Worm (Caenorhabditis elegans) whole organism, L4 larva: ENCODE measurements around the gene nhr-46.

ENCODE experiments used
- D1046.2 ChIP-seq: fragments of 200-800 bp; sonication (Bioruptor generic); IDR thresholded peaks from 2 replicates; pipeline ENCODE4 v1.3.6; 2022; ENCODE audit warnings: missing genetic modification characterization, missing compliant biosample characterization
- Y48G9A.11 ChIP-seq: fragments of 200-800 bp; sonication (Bioruptor generic); IDR thresholded peaks from 2 replicates; pipeline ENCODE4 v1.3.6; 2022; ENCODE audit warnings: missing genetic modification reagents, missing genetic modification characterization, missing compliant biosample characterization
- Y5F2A.4 ChIP-seq: fragments of 200-800 bp; sonication (Bioruptor generic); optimal IDR thresholded peaks from 2 replicates; lab custom pipeline; 2018; ENCODE audit warnings: mild to moderate bottlenecking, missing genetic modification characterization, missing compliant biosample characterization
- ZK337.2 ChIP-seq: fragments of 200-800 bp; sonication (Bioruptor generic); IDR thresholded peaks from 2 replicates; pipeline ENCODE4 v1.3.6; 2022; ENCODE audit warnings: missing genetic modification reagents, missing genetic modification characterization, missing compliant biosample characterization
- ZK546.5 ChIP-seq, 2 experiments: sonication (generic microtip); optimal IDR thresholded peaks; 2 replicates each; lab custom pipeline; 2017; ENCODE audit warnings: missing biosample characterization in 2 of 2, missing genetic modification characterization in 2 of 2
- aha-1 ChIP-seq: fragments of 150-350 bp; peaks from one replicate; lab custom pipeline; 2014; ENCODE audit warnings: missing biosample characterization, missing genetic modification characterization
- aly-2 ChIP-seq: sonication (generic microtip); optimal IDR thresholded peaks from 2 replicates; lab custom pipeline; 2018; ENCODE audit warnings: missing biosample characterization, missing genetic modification characterization
- ama-1 ChIP-seq: fragments of 150-350 bp; optimal IDR thresholded peaks from 2 replicates; lab custom pipeline; 2014; ENCODE audit warnings: inconsistent platforms, mixed read lengths
- ceh-32 ChIP-seq: sonication (generic microtip); optimal IDR thresholded peaks from 2 replicates; lab custom pipeline; 2016; ENCODE audit warnings: mild to moderate bottlenecking, missing genetic modification characterization, missing compliant biosample characterization; ENCODE audit not compliant: poor library complexity
- ctbp-1 ChIP-seq: fragments of 200-800 bp; sonication (Bioruptor generic); IDR thresholded peaks from 2 replicates; pipeline ENCODE4 v1.3.6; 2022; ENCODE audit warnings: missing genetic modification reagents, missing genetic modification characterization, missing compliant biosample characterization
- daf-12 ChIP-seq: fragments of 150-350 bp; optimal IDR thresholded peaks from 2 replicates; lab custom pipeline; 2014; ENCODE audit warnings: missing biosample characterization, missing genetic modification reagents, missing genetic modification characterization
- daf-16 ChIP-seq, 3 experiments: sonication (generic microtip); optimal IDR thresholded peaks; 2 replicates each; lab custom pipeline; 2016 to 2017; ENCODE audit warnings: missing genetic modification characterization in 3 of 3, missing genetic modification reagents in 3 of 3, mild to moderate bottlenecking in 2 of 3, missing compliant biosample characterization in 2 of 3, missing biosample characterization in 1 of 3, moderate library complexity in 1 of 3
- dmd-6 ChIP-seq: fragments of 200-800 bp; sonication (Bioruptor generic); IDR thresholded peaks from 2 replicates; pipeline ENCODE4 v1.3.6; 2022; ENCODE audit warnings: missing genetic modification reagents, missing genetic modification characterization, missing compliant biosample characterization
- dmd-8 ChIP-seq: fragments of 200-800 bp; sonication (Bioruptor generic); IDR thresholded peaks from 2 replicates; pipeline ENCODE4 v1.3.6; 2022; ENCODE audit warnings: missing genetic modification characterization, missing compliant biosample characterization
- dpl-1 ChIP-seq: fragments of 150-350 bp; optimal IDR thresholded peaks from 2 replicates; lab custom pipeline; 2014; ENCODE audit warnings: missing biosample characterization, missing genetic modification reagents, missing genetic modification characterization
- dve-1 ChIP-seq: sonication (generic microtip); optimal IDR thresholded peaks from 2 replicates; lab custom pipeline; 2017; ENCODE audit warnings: antibody characterized with exemption, mild to moderate bottlenecking, missing genetic modification characterization, missing compliant biosample characterization; ENCODE audit not compliant: insufficient read depth
- egl-27 ChIP-seq: sonication (generic microtip); optimal IDR thresholded peaks from 3 replicates; lab custom pipeline; 2017; ENCODE audit warnings: missing biosample characterization, missing genetic modification reagents, missing genetic modification characterization
- egl-43 ChIP-seq: fragments of 200-800 bp; sonication (Bioruptor generic); IDR thresholded peaks from 2 replicates; pipeline ENCODE4 v1.3.6; 2022; ENCODE audit warnings: missing genetic modification reagents, missing genetic modification characterization, missing compliant biosample characterization
- gei-8 ChIP-seq: fragments of 200-800 bp; sonication (Bioruptor generic); optimal IDR thresholded peaks from 2 replicates; lab custom pipeline; 2018; ENCODE audit warnings: mild to moderate bottlenecking, missing genetic modification characterization, missing compliant biosample characterization
- hlh-11 ChIP-seq: fragments of 200-800 bp; sonication (Bioruptor generic); optimal IDR thresholded peaks from 2 replicates; lab custom pipeline; 2018; ENCODE audit warnings: mild to moderate bottlenecking, missing genetic modification characterization, missing compliant biosample characterization
- hlh-30 ChIP-seq: sonication (generic microtip); optimal IDR thresholded peaks from 2 replicates; lab custom pipeline; 2017; ENCODE audit warnings: antibody characterized with exemption, mild to moderate bottlenecking, missing genetic modification characterization, missing compliant biosample characterization; ENCODE audit not compliant: insufficient read depth
- hmg-1.1 ChIP-seq: fragments of 200-800 bp; sonication (Bioruptor generic); IDR thresholded peaks from 2 replicates; pipeline ENCODE4 v1.3.6; 2022; ENCODE audit warnings: missing genetic modification reagents, missing genetic modification characterization, missing compliant biosample characterization
- jun-1 ChIP-seq: fragments of 150-350 bp; optimal IDR thresholded peaks from 2 replicates; lab custom pipeline; 2014; ENCODE audit warnings: missing biosample characterization, missing genetic modification reagents, missing genetic modification characterization
- lin-1 ChIP-seq: fragments of 200-800 bp; sonication (Bioruptor generic); IDR thresholded peaks from 2 replicates; pipeline ENCODE4 v1.3.6; 2022; ENCODE audit warnings: missing genetic modification reagents, missing genetic modification characterization, missing compliant biosample characterization
- madf-9 ChIP-seq: fragments of 200-800 bp; sonication (Bioruptor generic); conservative IDR thresholded peaks from 2 replicates; pipeline ENCODE4 v1.3.6; 2022; ENCODE audit warnings: missing genetic modification reagents, missing genetic modification characterization, missing compliant biosample characterization
- mdl-1 ChIP-seq, 2 experiments: fragments of 150-350 bp in 1 of 2; sonication (generic microtip) in 1 of 2; optimal IDR thresholded peaks; 2 replicates each; lab custom pipeline; 2014 to 2017; ENCODE audit warnings: missing biosample characterization in 2 of 2, missing genetic modification characterization in 2 of 2
- mdt-29 ChIP-seq: fragments of 200-800 bp; sonication (Bioruptor generic); IDR thresholded peaks from 2 replicates; pipeline ENCODE4 v1.3.6; 2022; ENCODE audit warnings: missing genetic modification reagents, missing genetic modification characterization, missing compliant biosample characterization
- mep-1 ChIP-seq: fragments of 150-350 bp; sonication (generic microtip); optimal IDR thresholded peaks from 3 replicates; lab custom pipeline; 2014; ENCODE audit warnings: missing biosample characterization, missing genetic modification characterization
- mxl-2 ChIP-seq: fragments of 200-800 bp; sonication (Bioruptor generic); conservative IDR thresholded peaks from 2 replicates; pipeline ENCODE4 v1.3.6; 2022; ENCODE audit warnings: missing genetic modification reagents, missing genetic modification characterization, missing compliant biosample characterization
- nhr-10 ChIP-seq: fragments of 150-350 bp; optimal IDR thresholded peaks from 2 replicates; lab custom pipeline; 2014; ENCODE audit warnings: missing biosample characterization, missing genetic modification characterization
- nhr-102 ChIP-seq: sonication (generic microtip); optimal IDR thresholded peaks from 2 replicates; lab custom pipeline; 2016; ENCODE audit warnings: mild to moderate bottlenecking, missing genetic modification characterization, moderate library complexity, missing compliant biosample characterization
- nhr-11 ChIP-seq: fragments of 150-350 bp; optimal IDR thresholded peaks from 2 replicates; lab custom pipeline; 2014; ENCODE audit warnings: missing biosample characterization, missing genetic modification characterization
- nhr-111 ChIP-seq: fragments of 200-800 bp; sonication (Bioruptor generic); optimal IDR thresholded peaks from 2 replicates; lab custom pipeline; 2018; ENCODE audit warnings: mild to moderate bottlenecking, missing genetic modification characterization, missing compliant biosample characterization
- nhr-28 ChIP-seq: fragments of 150-350 bp; optimal IDR thresholded peaks from 2 replicates; lab custom pipeline; 2014; ENCODE audit warnings: missing biosample characterization, missing genetic modification characterization
- nhr-41 ChIP-seq: fragments of 200-800 bp; sonication (Bioruptor generic); IDR thresholded peaks from 2 replicates; pipeline ENCODE4 v1.3.6; 2022; ENCODE audit warnings: missing genetic modification reagents, missing genetic modification characterization, missing compliant biosample characterization
- nhr-77 ChIP-seq: fragments of 150-350 bp; optimal IDR thresholded peaks from 2 replicates; lab custom pipeline; 2014; ENCODE audit warnings: missing biosample characterization, missing genetic modification characterization
- php-3 ChIP-seq: fragments of 200-800 bp; sonication (Bioruptor generic); IDR thresholded peaks from 2 replicates; pipeline ENCODE4 v1.3.6; 2022; ENCODE audit warnings: missing genetic modification reagents, missing genetic modification characterization, missing compliant biosample characterization
- pqm-1 ChIP-seq: sonication (generic microtip); optimal IDR thresholded peaks from 2 replicates; lab custom pipeline; 2017; ENCODE audit warnings: missing biosample characterization, missing genetic modification characterization
- sdz-12 ChIP-seq: fragments of 200-800 bp; sonication (Bioruptor generic); optimal IDR thresholded peaks from 2 replicates; lab custom pipeline; 2018; ENCODE audit warnings: mild to moderate bottlenecking, missing genetic modification characterization, missing compliant biosample characterization
- set-16 ChIP-seq: fragments of 200-800 bp; sonication (Bioruptor generic); IDR thresholded peaks from 2 replicates; pipeline ENCODE4 v1.3.6; 2022; ENCODE audit warnings: missing genetic modification reagents, missing genetic modification characterization, missing compliant biosample characterization
- spr-1 ChIP-seq: sonication (generic microtip); optimal IDR thresholded peaks from 2 replicates; lab custom pipeline; 2016; ENCODE audit warnings: mild to moderate bottlenecking, missing genetic modification characterization, missing compliant biosample characterization
- tag-97 ChIP-seq: fragments of 200-800 bp; sonication (Bioruptor generic); IDR thresholded peaks from 2 replicates; pipeline ENCODE4 v1.3.6; 2022; ENCODE audit warnings: missing genetic modification characterization, missing compliant biosample characterization
- tra-1 ChIP-seq: fragments of 200-800 bp; sonication (Bioruptor generic); IDR thresholded peaks from 2 replicates; pipeline ENCODE4 v1.3.6; 2022; ENCODE audit warnings: missing genetic modification reagents, missing genetic modification characterization, missing compliant biosample characterization
- unc-39 ChIP-seq: sonication (generic microtip); optimal IDR thresholded peaks from 2 replicates; lab custom pipeline; 2017; ENCODE audit warnings: missing biosample characterization, missing genetic modification characterization
- unc-62 ChIP-seq, 3 experiments: fragments of 150-350 bp in 1 of 3; sonication (generic microtip); optimal IDR thresholded peaks in 2 of 3; peaks in 1 of 3; 1 replicate in 1 of 3; 2 replicates in 2 of 3; lab custom pipeline; 2014 to 2017; ENCODE audit warnings: missing biosample characterization in 3 of 3, missing genetic modification characterization in 3 of 3, missing genetic modification reagents in 3 of 3, missing genotype in 1 of 3
- ztf-11 ChIP-seq: fragments of 150-350 bp; optimal IDR thresholded peaks from 2 replicates; lab custom pipeline; 2014; ENCODE audit warnings: missing biosample characterization, missing genetic modification characterization

The nhr-46 gene

ce11 chrIV:5790993-5791392 lies 33.3 kb upstream of the nhr-46 start, which contains the start of gene C31H1.2:
Gene C31H1.2, plus strand, starts transcription at chrIV:5791293.
- no peak for TF ChIP-seq ceh-32 (tag; lab: Kevin White, UChicago)
- no peak for TF ChIP-seq nhr-77

ce11 chrIV:5783675-5784074 lies 26.0 kb upstream of the nhr-46 start:
- peak in 1 of 2 experiments; percentile 94 for TF ChIP-seq unc-62 (GFP tag; optimal IDR thresholded peaks at IDR 0.05 in 1 of 2; lab: Kevin White, UChicago)
- no peak for TF ChIP-seq unc-62 (tag; optimal IDR thresholded peaks at IDR 0.05; lab: Kevin White, UChicago)
- no peak for TF ChIP-seq nhr-10 (tag; lab: Kevin White, UChicago)

- TF ChIP-seq sdz-12 (GFP tag; lab: Kevin White, UChicago) (no peak), D1046.2 (GFP tag; lab: Robert Waterston, UW) (no peak), mxl-2 (GFP tag; lab: Robert Waterston, UW) (no peak), aha-1 (tag; lab: Kevin White, UChicago) (peak; percentile 92), aly-2 (tag; lab: Kevin White, UChicago) (no peak), daf-12 (no peak), nhr-111 (GFP tag; lab: Kevin White, UChicago) (no peak), dve-1 (tag; lab: Kevin White, UChicago) (peak; percentile 22), mdl-1 (tag; optimal IDR thresholded peaks at IDR 0.05; lab: Kevin White, UChicago) (peak in 1 of 2 experiments; percentile 30), daf-16 (GFP tag; optimal IDR thresholded peaks at IDR 0.05; lab: Kevin White, UChicago) (no peak), daf-16 (tag; optimal IDR thresholded peaks at IDR 0.05; lab: Kevin White, UChicago) (no peak), egl-43 (GFP tag; lab: Robert Waterston, UW) (no peak), hmg-1.1 (no peak), madf-9 (GFP tag; lab: Robert Waterston, UW) (no peak), set-16 (no peak), nhr-11 (tag; lab: Kevin White, UChicago) (no peak), Y5F2A.4 (GFP tag; lab: Kevin White, UChicago) (no peak), ZK337.2 (GFP tag; lab: Robert Waterston, UW) (no peak), ceh-32 (tag; lab: Kevin White, UChicago) (no peak), nhr-10 (tag; lab: Kevin White, UChicago) (no peak), mdt-29 (GFP tag; lab: Robert Waterston, UW) (no peak), nhr-28 (tag; lab: Kevin White, UChicago) (peak; percentile 31), dpl-1 (no peak), egl-27 (no peak), nhr-41 (GFP tag; lab: Robert Waterston, UW) (no peak), mep-1 (tag; lab: Kevin White, UChicago) (no peak), php-3 (GFP tag; lab: Robert Waterston, UW) (no peak), dmd-8 (GFP tag; lab: Robert Waterston, UW) (no peak), ztf-11 (tag; lab: Kevin White, UChicago) (no peak), dmd-6 (GFP tag; lab: Robert Waterston, UW) (0 out of 2 replicates have a peak, but pooled peaks have one; percentile 12), tag-97 (no peak), lin-1 (no peak), jun-1 (no peak), Y48G9A.11 (GFP tag; lab: Robert Waterston, UW) (no peak), ctbp-1 (no peak), nhr-102 (tag; lab: Kevin White, UChicago) (no peak), hlh-11 (tag; lab: Kevin White, UChicago) (no peak), ZK546.5 (tag; optimal IDR thresholded peaks at IDR 0.05; lab: Kevin White, UChicago) (no peak), gei-8 (GFP tag; lab: Kevin White, UChicago) (no peak), tra-1 (GFP tag; lab: Robert Waterston, UW) (no peak), pqm-1 (peak; percentile 23), hlh-30 (peak; percentile 2), unc-39 (tag; lab: Kevin White, UChicago) (no peak), spr-1 (no peak), ama-1 (lab: Kevin White, UChicago) (no peak)
Measured at ce11 chrIV:5780234-5780788, 22.6 kb upstream of the nhr-46 start.
